Fruit fly (Drosophila melanogaster) whole organism, prepupa: Measurements from ENCODE around the gene CG43965.

Experiments used
- Blimp-1 ChIP-seq: fragments of 200-800 bp; sonication (Bioruptor generic); optimal IDR thresholded peaks from 3 replicates; lab custom pipeline; 2017; ENCODE audit warnings: missing biosample characterization, missing genetic modification characterization, mild to moderate bottlenecking, moderate library complexity, missing genetic modification reagents
- Gug ChIP-seq: fragments of 200-800 bp; sonication (Bioruptor generic); IDR thresholded peaks from 2 replicates; pipeline ENCODE4 v1.3.6; 2022; ENCODE audit warnings: missing biosample characterization, missing genetic modification characterization
- achi ChIP-seq: fragments of 200-800 bp; sonication (Bioruptor generic); optimal IDR thresholded peaks from 3 replicates; lab custom pipeline; 2016; ENCODE audit warnings: missing biosample characterization, missing genetic modification characterization

- TF ChIP-seq Gug (GFP tag; lab: Robert Waterston, UW), result no peak
- TF ChIP-seq Blimp-1, result no peak
- peak; percentile 26 for TF ChIP-seq achi
Measured at dm6 chr3L:8719990-8720559, 5.5 kb downstream of the CG43965 start, which contains the start of gene SrpRbeta.
